Fruit fly (Drosophila melanogaster) whole organism, embryonic: ENCODE results near the gene Psa.

Source experiments
- CG1024 ChIP-seq: fragments of 200-800 bp; sonication (Bioruptor generic); IDR thresholded peaks from 2 replicates; pipeline ENCODE4 v1.3.6; 2022; ENCODE audit warnings: missing biosample characterization, missing genetic modification characterization
- CG11560 ChIP-seq: fragments of 200-800 bp; sonication (Bioruptor generic); IDR thresholded peaks from 3 replicates; pipeline ENCODE4 v1.3.6; 2022; ENCODE audit warnings: missing biosample characterization, missing genetic modification characterization
- CG12236 ChIP-seq: fragments of 200-800 bp; sonication (Bioruptor generic); optimal IDR thresholded peaks from 2 replicates; lab custom pipeline; 2016; ENCODE audit warnings: missing biosample characterization, missing genetic modification characterization
- CG12769 ChIP-seq: fragments of 200-800 bp; sonication (Bioruptor generic); optimal IDR thresholded peaks from 2 replicates; lab custom pipeline; 2019; ENCODE audit warnings: missing biosample characterization, mild to moderate bottlenecking, missing genetic modification characterization, moderate library complexity
- CG13894 ChIP-seq: fragments of 200-800 bp; sonication (Bioruptor generic); optimal IDR thresholded peaks from 3 replicates; lab custom pipeline; 2018; ENCODE audit warnings: missing biosample characterization, mild to moderate bottlenecking, missing genetic modification characterization, moderate library complexity
- CG14860 ChIP-seq: fragments of 200-800 bp; sonication (Bioruptor generic); IDR thresholded peaks from 3 replicates; pipeline ENCODE4 v1.3.6; 2022; ENCODE audit warnings: missing biosample characterization, missing genetic modification characterization; ENCODE audit not compliant: partially characterized antibody
- CG14965 ChIP-seq: fragments of 200-800 bp; sonication (Bioruptor generic); optimal IDR thresholded peaks from 2 replicates; lab custom pipeline; 2016; ENCODE audit warnings: missing biosample characterization, missing genetic modification characterization, borderline replicate concordance
- CG17802 ChIP-seq: fragments of 200-800 bp; sonication (Bioruptor generic); optimal IDR thresholded peaks from 2 replicates; lab custom pipeline; 2018; ENCODE audit warnings: missing biosample characterization, mild to moderate bottlenecking, missing genetic modification characterization, moderate library complexity
- CG18476 ChIP-seq: fragments of 200-800 bp; sonication (Bioruptor generic); optimal IDR thresholded peaks from 2 replicates; lab custom pipeline; 2016; ENCODE audit warnings: missing biosample characterization, mild to moderate bottlenecking, missing genetic modification characterization
- CG2712 ChIP-seq: fragments of 200-800 bp; optimal IDR thresholded peaks from 3 replicates; lab custom pipeline; 2019; ENCODE audit warnings: missing biosample characterization, mild to moderate bottlenecking, missing genetic modification characterization, moderate library complexity
- CG30020 ChIP-seq: fragments of 200-800 bp; optimal IDR thresholded peaks from 2 replicates; lab custom pipeline; 2019; ENCODE audit warnings: missing biosample characterization, mild to moderate bottlenecking, missing genetic modification characterization, moderate library complexity
- CG31365 ChIP-seq: fragments of 200-800 bp; sonication (Bioruptor generic); optimal IDR thresholded peaks from 2 replicates; lab custom pipeline; 2018; ENCODE audit warnings: missing biosample characterization, mild to moderate bottlenecking, missing genetic modification characterization
- CG33213 ChIP-seq: fragments of 200-800 bp; sonication (Bioruptor generic); optimal IDR thresholded peaks from 3 replicates; lab custom pipeline; 2016; ENCODE audit warnings: missing biosample characterization, missing genetic modification characterization
- CG34422 ChIP-seq: fragments of 200-800 bp; sonication (Bioruptor generic); IDR thresholded peaks from 3 replicates; pipeline ENCODE4 v1.3.6; 2022; ENCODE audit warnings: missing biosample characterization, missing genetic modification characterization
- CG3847 ChIP-seq: fragments of 200-800 bp; sonication (Bioruptor generic); IDR thresholded peaks from 2 replicates; pipeline ENCODE4 v1.3.6; 2022; ENCODE audit warnings: missing biosample characterization, missing genetic modification characterization
- CG4360 ChIP-seq: fragments of 200-800 bp; sonication (Bioruptor generic); IDR thresholded peaks from 2 replicates; pipeline ENCODE4 v1.3.6; 2022; ENCODE audit warnings: missing biosample characterization, missing genetic modification characterization
- CG6175 ChIP-seq: fragments of 200-800 bp; sonication (Bioruptor generic); IDR thresholded peaks from 3 replicates; pipeline ENCODE4 v1.3.6; 2022; ENCODE audit warnings: missing biosample characterization, missing genetic modification characterization
- CG7786 ChIP-seq: fragments of 200-800 bp; sonication (Bioruptor generic); optimal IDR thresholded peaks from 2 replicates; lab custom pipeline; 2016; ENCODE audit warnings: missing biosample characterization, missing genetic modification characterization
- CG7839 ChIP-seq: fragments of 200-800 bp; sonication (Bioruptor generic); optimal IDR thresholded peaks from 3 replicates; lab custom pipeline; 2018; ENCODE audit warnings: missing biosample characterization, mild to moderate bottlenecking, missing genetic modification characterization, moderate library complexity
- CG8924 ChIP-seq: fragments of 200-800 bp; optimal IDR thresholded peaks from 3 replicates; lab custom pipeline; 2019; ENCODE audit warnings: missing biosample characterization, mild to moderate bottlenecking, missing genetic modification characterization, moderate library complexity
- D19B ChIP-seq: fragments of 200-800 bp; sonication (Bioruptor generic); optimal IDR thresholded peaks from 2 replicates; lab custom pipeline; 2017; ENCODE audit warnings: missing biosample characterization, mild to moderate bottlenecking, missing genetic modification characterization
- Dad ChIP-seq: fragments of 200-800 bp; sonication (Bioruptor generic); optimal IDR thresholded peaks from 3 replicates; lab custom pipeline; 2016; ENCODE audit warnings: missing biosample characterization, missing genetic modification characterization
- Dip2 ChIP-seq: fragments of 200-800 bp; sonication (Bioruptor generic); IDR thresholded peaks from 2 replicates; pipeline ENCODE4 v1.3.6; 2022; ENCODE audit warnings: missing biosample characterization, missing genetic modification characterization
- ERR ChIP-seq: fragments of 200-800 bp; sonication (Bioruptor generic); optimal IDR thresholded peaks from 2 replicates; lab custom pipeline; 2016; ENCODE audit warnings: missing biosample characterization, missing genetic modification characterization
- Elba2 ChIP-seq: fragments of 200-800 bp; sonication (Bioruptor generic); optimal IDR thresholded peaks from 3 replicates; lab custom pipeline; 2016; ENCODE audit warnings: missing biosample characterization, missing genetic modification characterization
- H15 ChIP-seq: fragments of 200-800 bp; sonication (Bioruptor generic); IDR thresholded peaks from 3 replicates; pipeline ENCODE4 v1.3.6; 2022; ENCODE audit warnings: missing biosample characterization, missing genetic modification characterization
- MTF-1 ChIP-seq: fragments of 200-800 bp; sonication (Bioruptor generic); optimal IDR thresholded peaks from 2 replicates; lab custom pipeline; 2018; ENCODE audit warnings: missing biosample characterization, mild to moderate bottlenecking, missing genetic modification characterization, borderline replicate concordance
- NC2β ChIP-seq: fragments of 200-800 bp; sonication (Bioruptor generic); optimal IDR thresholded peaks from 2 replicates; lab custom pipeline; 2016; ENCODE audit warnings: missing biosample characterization, missing genetic modification characterization
- Nf-YA ChIP-seq: fragments of 200-800 bp; sonication (Bioruptor generic); IDR thresholded peaks from 2 replicates; pipeline ENCODE4 v1.3.6; 2022; ENCODE audit warnings: missing biosample characterization, missing genetic modification characterization
- Ptx1 ChIP-seq: fragments of 200-800 bp; sonication (Bioruptor generic); IDR thresholded peaks from 2 replicates; pipeline ENCODE4 v1.3.6; 2022; ENCODE audit warnings: missing biosample characterization, missing genetic modification characterization
- Side ChIP-seq: fragments of 200-800 bp; sonication (Bioruptor generic); optimal IDR thresholded peaks from 2 replicates; lab custom pipeline; 2016; ENCODE audit warnings: missing biosample characterization, missing genetic modification characterization
- Sox102F ChIP-seq: fragments of 200-800 bp; sonication (Bioruptor generic); optimal IDR thresholded peaks from 2 replicates; lab custom pipeline; 2018; ENCODE audit warnings: missing biosample characterization, mild to moderate bottlenecking, missing genetic modification characterization, moderate library complexity
- Sry-β ChIP-seq: fragments of 200-800 bp; sonication (Bioruptor generic); optimal IDR thresholded peaks from 2 replicates; lab custom pipeline; 2018; ENCODE audit warnings: missing biosample characterization, mild to moderate bottlenecking, missing genetic modification characterization, moderate library complexity
- Stat92E ChIP-seq, 3 experiments: fragments of >200 bp in 2 of 3; fragments of 200-800 bp in 1 of 3; sonication (Bioruptor generic) in 1 of 3; optimal IDR thresholded peaks; 2 replicates each; lab custom pipeline; 2017 to 2019; ENCODE audit warnings: missing biosample characterization in 3 of 3, missing genetic modification characterization in 3 of 3, mild to moderate bottlenecking in 1 of 3, moderate library complexity in 1 of 3
- Trl ChIP-seq, 3 experiments: fragments of >200 bp in 2 of 3; fragments of 200-800 bp in 1 of 3; sonication (Bioruptor generic) in 1 of 3; optimal IDR thresholded peaks; 2 replicates in 1 of 3; 3 replicates in 2 of 3; lab custom pipeline; 2016 to 2017; ENCODE audit warnings: missing biosample characterization in 1 of 3, missing genetic modification characterization in 1 of 3
- bsh ChIP-seq, 2 experiments: fragments of 200-800 bp; sonication (Bioruptor generic); optimal IDR thresholded peaks; 2 replicates each; lab custom pipeline; 2017 to 2018; ENCODE audit warnings: mild to moderate bottlenecking in 2 of 2, missing biosample characterization in 2 of 2, missing genetic modification characterization in 2 of 2, moderate library complexity in 1 of 2
- chm ChIP-seq: fragments of 200-800 bp; sonication (Bioruptor generic); IDR thresholded peaks from 2 replicates; pipeline ENCODE4 v1.3.6; 2022; ENCODE audit warnings: missing biosample characterization, missing genetic modification characterization
- exex ChIP-seq: fragments of 200-800 bp; sonication (Bioruptor generic); optimal IDR thresholded peaks from 4 replicates; lab custom pipeline; 2018; ENCODE audit warnings: missing biosample characterization, mild to moderate bottlenecking, missing genetic modification characterization, moderate library complexity
- fd102C ChIP-seq: fragments of 200-800 bp; sonication (Bioruptor generic); optimal IDR thresholded peaks from 2 replicates; lab custom pipeline; 2018; ENCODE audit warnings: missing biosample characterization, mild to moderate bottlenecking, missing genetic modification characterization, moderate library complexity
- fd96Cb ChIP-seq: fragments of 200-800 bp; sonication (Bioruptor generic); optimal IDR thresholded peaks from 2 replicates; lab custom pipeline; 2018; ENCODE audit warnings: missing biosample characterization, mild to moderate bottlenecking, missing genetic modification characterization, moderate library complexity
- kni ChIP-seq: fragments of 200-800 bp; sonication (Bioruptor generic); optimal IDR thresholded peaks from 3 replicates; lab custom pipeline; 2017; ENCODE audit warnings: mild to moderate bottlenecking, missing biosample characterization, missing genetic modification reagents, missing genetic modification characterization
- lbe ChIP-seq: fragments of 200-800 bp; sonication (Bioruptor generic); optimal IDR thresholded peaks from 2 replicates; lab custom pipeline; 2016; ENCODE audit warnings: missing biosample characterization, mild to moderate bottlenecking, missing genetic modification characterization
- lola ChIP-seq, 3 experiments: fragments of >200 bp in 2 of 3; fragments of 200-800 bp in 1 of 3; sonication (Bioruptor generic) in 1 of 3; optimal IDR thresholded peaks; 2 replicates each; lab custom pipeline; 2017 to 2019; ENCODE audit warnings: missing biosample characterization in 3 of 3, missing genetic modification characterization in 3 of 3, mild to moderate bottlenecking in 1 of 3, moderate library complexity in 1 of 3
- pfk ChIP-seq: fragments of 200-800 bp; sonication (Bioruptor generic); optimal IDR thresholded peaks from 2 replicates; lab custom pipeline; 2018; ENCODE audit warnings: missing biosample characterization, mild to moderate bottlenecking, missing genetic modification characterization, moderate library complexity
- phol ChIP-seq: fragments of 200-800 bp; sonication (Bioruptor generic); optimal IDR thresholded peaks from 3 replicates; lab custom pipeline; 2018; ENCODE audit warnings: missing biosample characterization, mild to moderate bottlenecking, missing genetic modification characterization, moderate library complexity
- sisA ChIP-seq: fragments of 200-800 bp; sonication (Bioruptor generic); IDR thresholded peaks from 2 replicates; pipeline ENCODE4 v1.3.6; 2022; ENCODE audit warnings: missing biosample characterization, missing genetic modification characterization
- slp2 ChIP-seq: fragments of 200-800 bp; sonication (Bioruptor generic); optimal IDR thresholded peaks from 2 replicates; lab custom pipeline; 2016; ENCODE audit warnings: missing biosample characterization, missing genetic modification characterization
- usp ChIP-seq: fragments of >200 bp; optimal IDR thresholded peaks from 2 replicates; lab custom pipeline; 2017; ENCODE audit warnings: missing biosample characterization, missing genetic modification characterization
- wdn ChIP-seq: fragments of 200-800 bp; sonication (Bioruptor generic); IDR thresholded peaks from 2 replicates; pipeline ENCODE4 v1.3.6; 2022; ENCODE audit warnings: missing biosample characterization, missing genetic modification characterization

Gene Psa

DNA sequence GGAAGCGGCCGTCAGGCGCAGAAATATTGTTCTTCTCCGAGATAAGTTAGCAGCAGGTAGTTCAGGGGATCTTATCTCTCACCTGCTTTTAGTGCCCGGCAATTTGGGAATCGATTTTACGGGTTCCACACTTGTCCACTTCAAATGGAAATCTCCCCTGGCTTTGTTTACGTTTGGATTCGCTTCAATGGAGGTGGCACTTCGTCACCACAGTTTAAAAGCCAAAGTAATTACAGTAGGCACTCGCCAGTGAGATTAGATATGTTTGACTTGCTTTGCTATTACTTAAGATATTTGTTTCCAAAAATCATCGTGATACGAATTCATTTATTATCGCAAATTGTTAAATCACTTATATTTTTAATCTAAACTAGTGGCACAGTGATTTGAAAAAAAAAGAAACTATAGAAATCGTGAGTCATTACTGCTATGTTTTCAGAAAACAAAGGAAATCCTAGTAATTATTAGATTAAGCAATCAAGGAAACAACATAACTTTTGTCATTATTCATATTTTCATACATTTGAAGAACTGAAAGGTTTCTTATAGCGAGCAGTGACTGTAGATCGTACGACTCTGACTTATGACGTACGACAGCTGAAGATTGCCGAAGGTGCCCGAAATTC, 45.8 kb downstream of the Psa start (continued):
- no peak for TF ChIP-seq CG14860 (GFP tag; lab: Robert Waterston, UW)
- TF ChIP-seq usp (GFP tag; lab: Kevin White, UChicago), result no peak
- TF ChIP-seq CG31365, result no peak
- TF ChIP-seq fd102C (GFP tag; lab: Kevin White, UChicago), result no peak
- no peak for TF ChIP-seq CG12236 (GFP tag; lab: Kevin White, UChicago)
- TF ChIP-seq lbe (GFP tag; lab: Kevin White, UChicago), result peak; percentile 76
- TF ChIP-seq CG1024 (GFP tag; lab: Robert Waterston, UW), result no peak
- TF ChIP-seq CG4360 (GFP tag; lab: Robert Waterston, UW), result no peak
- TF ChIP-seq CG34422 (GFP tag; lab: Robert Waterston, UW), result no peak
- TF ChIP-seq lola (GFP tag; optimal IDR thresholded peaks at IDR 0.05; lab: Kevin White, UChicago), result peak in 1 of 3 experiments; percentile 34
- no peak for TF ChIP-seq kni (GFP tag; lab: Kevin White, UChicago)
- peak; percentile 79 for TF ChIP-seq CG7839
- no peak for TF ChIP-seq chm (GFP tag; lab: Robert Waterston, UW)
- TF ChIP-seq Sry-β (GFP tag; lab: Kevin White, UChicago), result no peak
- TF ChIP-seq MTF-1 (GFP tag; lab: Kevin White, UChicago), result peak; percentile 21
- TF ChIP-seq CG17802 (tag; lab: Kevin White, UChicago), result no peak
- TF ChIP-seq Elba2 (GFP tag; lab: Kevin White, UChicago), result no peak
- peak; percentile 31 for TF ChIP-seq CG18476 (GFP tag; lab: Kevin White, UChicago)
- peak in 1 of 2 experiments; percentile 21 for TF ChIP-seq bsh (GFP tag; optimal IDR thresholded peaks at IDR 0.05; lab: Kevin White, UChicago)
- TF ChIP-seq Ptx1 (GFP tag; lab: Robert Waterston, UW), result peak; percentile 36; the same call in 1 of the 2 replicates
- peak; percentile 55 for TF ChIP-seq D19B (GFP tag; lab: Kevin White, UChicago)
- TF ChIP-seq slp2 (GFP tag; lab: Kevin White, UChicago), result no peak
- no peak for TF ChIP-seq Stat92E (GFP tag; optimal IDR thresholded peaks at IDR 0.05; lab: Kevin White, UChicago)
- TF ChIP-seq Dip2 (GFP tag; lab: Robert Waterston, UW), result no peak
- no peak for TF ChIP-seq CG33213 (GFP tag; lab: Kevin White, UChicago)
- TF ChIP-seq CG8924 (tag; lab: Kevin White, UChicago), result peak; percentile 76
- TF ChIP-seq Sox102F, result peak; percentile 56
- no peak for TF ChIP-seq sisA (GFP tag; lab: Robert Waterston, UW)
- TF ChIP-seq Nf-YA, result no peak
- peak; percentile 19 for TF ChIP-seq ERR (GFP tag; lab: Kevin White, UChicago)
- TF ChIP-seq CG12769 (tag; lab: Kevin White, UChicago), result peak; percentile 33
- TF ChIP-seq Dad (GFP tag; lab: Kevin White, UChicago), result peak; percentile 5
- TF ChIP-seq CG6175 (GFP tag; lab: Robert Waterston, UW), result no peak
- TF ChIP-seq wdn (GFP tag; lab: Robert Waterston, UW), result peak; percentile 10; the same call in 1 of the 2 replicates
- TF ChIP-seq H15 (GFP tag; lab: Robert Waterston, UW), result no peak
- TF ChIP-seq CG7786 (GFP tag; lab: Kevin White, UChicago), result peak; percentile 57
- peak; percentile 52 for TF ChIP-seq phol (tag; lab: Kevin White, UChicago)
- TF ChIP-seq CG14965 (GFP tag; lab: Kevin White, UChicago), result no peak
- TF ChIP-seq Side, result peak; percentile 29
- TF ChIP-seq Trl (optimal IDR thresholded peaks at IDR 0.05; lab: Kevin White, UChicago), result no peak
- peak; percentile 9 for TF ChIP-seq Trl (GFP tag; optimal IDR thresholded peaks at IDR 0.05; lab: Kevin White, UChicago)
- peak; percentile 55 for TF ChIP-seq CG2712 (tag; lab: Kevin White, UChicago)
- peak; percentile 20; the same call in 1 of the 2 replicates for TF ChIP-seq CG3847 (GFP tag; lab: Robert Waterston, UW)
- no peak for TF ChIP-seq NC2β (GFP tag; lab: Kevin White, UChicago)
- no peak for TF ChIP-seq CG11560 (tag; lab: Robert Waterston, UW)
- TF ChIP-seq pfk (GFP tag; lab: Kevin White, UChicago), result no peak
- peak; percentile 98 for TF ChIP-seq exex (tag; lab: Kevin White, UChicago)
- TF ChIP-seq CG30020 (tag; lab: Kevin White, UChicago), result no peak
- TF ChIP-seq fd96Cb, result peak; percentile 30
- peak; percentile 40 for TF ChIP-seq CG13894 (tag; lab: Kevin White, UChicago)
